Fruit fly (Drosophila melanogaster): ENCODE results near the gene CG14079.

The CG14079 gene

dm6 chr3L:19085688-19086363 is 12.0 kb upstream of the CG14079 start:
- TF ChIP-seq Sin3A (optimal IDR thresholded peaks at IDR 0.05): no peak
- no peak for TF ChIP-seq insv (optimal IDR thresholded peaks at IDR 0.05)
- no peak for TF ChIP-seq Myc (optimal IDR thresholded peaks at IDR 0.05)
- no peak for TF ChIP-seq psq (optimal IDR thresholded peaks at IDR 0.05)
- TF ChIP-seq h (optimal IDR thresholded peaks at IDR 0.05): no peak
- no peak for TF ChIP-seq ttk (optimal IDR thresholded peaks at IDR 0.05)

dm6 chr3L:19086364-19087200 is 11.2 kb upstream of the CG14079 start, which contains the start of gene Mkp3:
TSS of gene Mkp3 (minus strand) at chr3L:19086426.
- TF ChIP-seq psq (optimal IDR thresholded peaks at IDR 0.05): no peak
- no peak for TF ChIP-seq ttk (optimal IDR thresholded peaks at IDR 0.05)
- no peak for TF ChIP-seq insv (optimal IDR thresholded peaks at IDR 0.05)
- no peak for TF ChIP-seq Myc (optimal IDR thresholded peaks at IDR 0.05)
- TF ChIP-seq h (optimal IDR thresholded peaks at IDR 0.05): no peak
- TF ChIP-seq Sin3A (optimal IDR thresholded peaks at IDR 0.05): no peak

dm6 chr3L:19087369-19088275 is 10.2 kb upstream of the CG14079 start:
- TF ChIP-seq psq (optimal IDR thresholded peaks at IDR 0.05) (no peak), h (optimal IDR thresholded peaks at IDR 0.05) (no peak), Sin3A (optimal IDR thresholded peaks at IDR 0.05) (no peak), ttk (optimal IDR thresholded peaks at IDR 0.05) (no peak), Myc (optimal IDR thresholded peaks at IDR 0.05) (no peak), insv (optimal IDR thresholded peaks at IDR 0.05) (no peak)

- no peak for TF ChIP-seq Myc (optimal IDR thresholded peaks at IDR 0.05)
These were observed 8.7 kb upstream of the CG14079 start for dm6 chr3L:19089120-19089519.

dm6 chr3L:19091423-19092124 is 6.2 kb upstream of the CG14079 start:
- TF ChIP-seq Sin3A (optimal IDR thresholded peaks at IDR 0.05) (no peak), Myc (optimal IDR thresholded peaks at IDR 0.05) (no peak), ttk (optimal IDR thresholded peaks at IDR 0.05) (no peak), psq (optimal IDR thresholded peaks at IDR 0.05) (no peak), h (optimal IDR thresholded peaks at IDR 0.05) (no peak), insv (optimal IDR thresholded peaks at IDR 0.05) (no peak)

- TF ChIP-seq insv (optimal IDR thresholded peaks at IDR 0.05): no peak
- no peak for TF ChIP-seq psq (optimal IDR thresholded peaks at IDR 0.05)
- TF ChIP-seq ttk (optimal IDR thresholded peaks at IDR 0.05): no peak
- no peak for TF ChIP-seq h (optimal IDR thresholded peaks at IDR 0.05)
- no peak for TF ChIP-seq Sin3A (optimal IDR thresholded peaks at IDR 0.05)
- no peak for TF ChIP-seq Myc (optimal IDR thresholded peaks at IDR 0.05)
These were observed 5.4 kb upstream of the CG14079 start, which contains the start of gene MESR6 for dm6 chr3L:19092125-19093058. TSS of gene MESR6 (plus strand) at chr3L:19092670.

- TF ChIP-seq insv (optimal IDR thresholded peaks at IDR 0.05) (no peak), Myc (optimal IDR thresholded peaks at IDR 0.05) (no peak), h (optimal IDR thresholded peaks at IDR 0.05) (no peak), Sin3A (optimal IDR thresholded peaks at IDR 0.05) (no peak), psq (optimal IDR thresholded peaks at IDR 0.05) (no peak), ttk (optimal IDR thresholded peaks at IDR 0.05) (no peak)
These were observed 1.8 kb upstream of the CG14079 start, which contains the start of gene CNPYb for dm6 chr3L:19096032-19096431. TSS of gene CNPYb (minus strand) at chr3L:19096217.

dm6 chr3L:19097102-19097501 is 697 bp upstream of the CG14079 start:
- TF ChIP-seq insv (optimal IDR thresholded peaks at IDR 0.05) (no peak), Sin3A (optimal IDR thresholded peaks at IDR 0.05) (no peak), Myc (optimal IDR thresholded peaks at IDR 0.05) (no peak), psq (optimal IDR thresholded peaks at IDR 0.05) (no peak), ttk (optimal IDR thresholded peaks at IDR 0.05) (no peak), h (optimal IDR thresholded peaks at IDR 0.05) (no peak)

- no peak for TF ChIP-seq insv (optimal IDR thresholded peaks at IDR 0.05)
These were observed 2.4 kb downstream of the CG14079 start, which contains the start of gene Gem2 for dm6 chr3L:19100188-19100587. TSS of gene Gem2 (minus strand) at chr3L:19100363.

dm6 chr3L:19129565-19129964 is 31.8 kb downstream of the CG14079 start, which contains the start of gene Spn75F:
TSS of gene Spn75F (minus strand) at chr3L:19129665.
- TF ChIP-seq insv (optimal IDR thresholded peaks at IDR 0.05) (no peak), Myc (optimal IDR thresholded peaks at IDR 0.05) (no peak), ttk (optimal IDR thresholded peaks at IDR 0.05) (no peak), Sin3A (optimal IDR thresholded peaks at IDR 0.05) (no peak), h (optimal IDR thresholded peaks at IDR 0.05) (no peak), psq (optimal IDR thresholded peaks at IDR 0.05) (no peak)

Measured in Kc167 (cell line).